Worm (Caenorhabditis elegans): ENCODE measurements around the gene nlp-76.

Gene nlp-76

ce11 chrX:12687482-12687881, 23.8 kb upstream of the nlp-76 start:
- TF ChIP-seq lsy-2 (tag; optimal IDR thresholded peaks at IDR 0.05): no peak
- TF ChIP-seq sem-2 (GFP tag; optimal IDR thresholded peaks at IDR 0.05): no peak
- no peak for TF ChIP-seq ceh-39 (tag; optimal IDR thresholded peaks at IDR 0.05)
- no peak for TF ChIP-seq cnd-1 (tag; optimal IDR thresholded peaks at IDR 0.05)
- no peak for TF ChIP-seq elt-3 (tag; optimal IDR thresholded peaks at IDR 0.05)
- no peak for TF ChIP-seq ces-1 (GFP tag; optimal IDR thresholded peaks at IDR 0.05)
- no peak for TF ChIP-seq mep-1 (tag; optimal IDR thresholded peaks at IDR 0.05)
- TF ChIP-seq mls-2 (tag; optimal IDR thresholded peaks at IDR 0.05): no peak
- TF ChIP-seq M03D4.4 (tag; optimal IDR thresholded peaks at IDR 0.05): no peak

- TF ChIP-seq ztf-11 (tag; optimal IDR thresholded peaks at IDR 0.05) (no peak), mab-5 (tag; optimal IDR thresholded peaks at IDR 0.05) (no peak), nhr-28 (tag; optimal IDR thresholded peaks at IDR 0.05) (no peak), tbx-8 (GFP tag; optimal IDR thresholded peaks at IDR 0.05) (no peak), blmp-1 (tag; optimal IDR thresholded peaks at IDR 0.05) (peak; percentile 66)
Measured at ce11 chrX:12679603-12680002, 15.9 kb upstream of the nlp-76 start.

ce11 chrX:12678532-12678931, 14.8 kb upstream of the nlp-76 start, which contains the start of gene adt-1:
adt-1 (plus strand) TSS chrX:12678832.
- TF ChIP-seq nhr-237 (tag; optimal IDR thresholded peaks at IDR 0.05): no peak
- TF ChIP-seq elt-3 (tag; optimal IDR thresholded peaks at IDR 0.05): no peak
- no peak for TF ChIP-seq pha-4 (tag; optimal IDR thresholded peaks at IDR 0.05)
- TF ChIP-seq sptf-1 (tag; optimal IDR thresholded peaks at IDR 0.05): no peak
- no peak for TF ChIP-seq mab-5 (tag; optimal IDR thresholded peaks at IDR 0.05)

- no peak for TF ChIP-seq blmp-1 (tag; optimal IDR thresholded peaks at IDR 0.05)
- TF ChIP-seq nhr-12 (tag; optimal IDR thresholded peaks at IDR 0.05): no peak
- no peak for TF ChIP-seq zip-8 (tag; optimal IDR thresholded peaks at IDR 0.05)
- no peak for TF ChIP-seq nhr-2 (tag; optimal IDR thresholded peaks at IDR 0.05)
- TF ChIP-seq snpc-4 (tag; optimal IDR thresholded peaks at IDR 0.05): no peak
- TF ChIP-seq mab-5 (tag; optimal IDR thresholded peaks at IDR 0.05): no peak
- no peak for TF ChIP-seq elt-1 (tag; optimal IDR thresholded peaks at IDR 0.05; ENCODE audit: borderline replicate concordance, insufficient read depth)
- TF ChIP-seq hlh-1 (tag; optimal IDR thresholded peaks at IDR 0.05): no peak
Measured at ce11 chrX:12677113-12677512, 13.4 kb upstream of the nlp-76 start.

ce11 chrX:12671638-12672290, 8.1 kb upstream of the nlp-76 start:
- TF ChIP-seq ceh-39 (tag; optimal IDR thresholded peaks at IDR 0.05) (no peak), tbx-8 (GFP tag; optimal IDR thresholded peaks at IDR 0.05) (no peak), sptf-1 (tag; optimal IDR thresholded peaks at IDR 0.05) (no peak), elt-1 (tag; optimal IDR thresholded peaks at IDR 0.05; ENCODE audit: borderline replicate concordance, insufficient read depth) (peak; percentile 98), zip-8 (tag; optimal IDR thresholded peaks at IDR 0.05) (no peak), cnd-1 (tag; optimal IDR thresholded peaks at IDR 0.05) (no peak), ceh-43 (GFP tag; optimal IDR thresholded peaks at IDR 0.05) (no peak), bed-3 (GFP tag; optimal IDR thresholded peaks at IDR 0.05) (no peak), blmp-1 (tag; optimal IDR thresholded peaks at IDR 0.05) (no peak), lin-13 (tag; optimal IDR thresholded peaks at IDR 0.05) (no peak), nhr-12 (tag; optimal IDR thresholded peaks at IDR 0.05) (no peak), drap-1 (GFP tag; optimal IDR thresholded peaks at IDR 0.05) (no peak), mls-2 (tag; optimal IDR thresholded peaks at IDR 0.05) (no peak), mep-1 (tag; optimal IDR thresholded peaks at IDR 0.05) (no peak), nhr-2 (tag; optimal IDR thresholded peaks at IDR 0.05) (peak; percentile 5), nhr-237 (tag; optimal IDR thresholded peaks at IDR 0.05) (no peak), unc-62 (GFP tag; optimal IDR thresholded peaks at IDR 0.05) (peak; percentile 59), ham-2 (GFP tag; optimal IDR thresholded peaks at IDR 0.05) (no peak), lsy-2 (tag; optimal IDR thresholded peaks at IDR 0.05) (no peak), snpc-4 (tag; optimal IDR thresholded peaks at IDR 0.05) (no peak), hlh-1 (tag; optimal IDR thresholded peaks at IDR 0.05) (peak; percentile 83), elt-3 (tag; optimal IDR thresholded peaks at IDR 0.05) (no peak), ztf-11 (tag; optimal IDR thresholded peaks at IDR 0.05) (no peak), nhr-76 (tag; optimal IDR thresholded peaks at IDR 0.05) (no peak), ces-1 (GFP tag; optimal IDR thresholded peaks at IDR 0.05) (no peak), pha-4 (tag; optimal IDR thresholded peaks at IDR 0.05) (no peak), unc-39 (tag; optimal IDR thresholded peaks at IDR 0.05) (no peak), mab-5 (tag; optimal IDR thresholded peaks at IDR 0.05) (no peak), flh-1 (GFP tag; optimal IDR thresholded peaks at IDR 0.05) (no peak), unc-120 (tag; optimal IDR thresholded peaks at IDR 0.05; ENCODE audit: poor library complexity, severe bottlenecking) (no peak), nhr-28 (tag; optimal IDR thresholded peaks at IDR 0.05) (no peak), M03D4.4 (tag; optimal IDR thresholded peaks at IDR 0.05) (no peak), ceh-83 (GFP tag; optimal IDR thresholded peaks at IDR 0.05) (no peak), lin-32 (GFP tag; optimal IDR thresholded peaks at IDR 0.05) (no peak), sem-2 (GFP tag; optimal IDR thresholded peaks at IDR 0.05) (no peak)

All from whole organism, mixed stage, embryonic.